Worm (Caenorhabditis elegans): Measurements from ENCODE around the gene lido-12.

lido-12 gene

DNA sequence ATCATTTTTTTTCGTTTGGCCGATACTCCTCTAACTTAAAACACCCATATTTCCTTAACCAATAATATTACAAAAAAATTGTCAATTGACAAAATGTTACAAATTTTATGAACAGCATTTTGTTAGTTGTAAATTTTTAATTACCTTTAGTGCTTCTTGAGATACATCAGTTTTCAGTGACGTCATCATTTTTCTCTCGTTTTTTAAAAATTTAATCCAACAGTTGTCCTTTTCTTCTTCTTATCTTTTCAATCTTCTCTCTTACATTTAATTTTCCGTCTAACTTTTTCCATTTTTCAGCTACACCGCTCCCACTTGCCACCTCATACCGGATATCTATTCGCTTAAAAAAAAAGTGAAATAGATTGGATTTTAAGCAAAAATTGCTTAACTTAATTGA, 8.9 kb upstream of the lido-12 start, which contains the start of gene lido-8:
lido-8 (plus strand) TSS at position 301 of the 400 bp plus-strand sequence.
- TF ChIP-seq mdl-1 (tag; optimal IDR thresholded peaks at IDR 0.05): no peak
- no peak for TF ChIP-seq nhr-77 (tag; optimal IDR thresholded peaks at IDR 0.05)
- TF ChIP-seq egl-27 (tag; optimal IDR thresholded peaks at IDR 0.05): no peak
- no peak for TF ChIP-seq nhr-11 (tag; optimal IDR thresholded peaks at IDR 0.05)
- no peak for TF ChIP-seq ama-1 (optimal IDR thresholded peaks at IDR 0.05)
- no peak for TF ChIP-seq sem-4 (tag; optimal IDR thresholded peaks at IDR 0.05)
- no peak for TF ChIP-seq ZK546.5 (tag; optimal IDR thresholded peaks at IDR 0.05)
- TF ChIP-seq F13H6.1 (tag; optimal IDR thresholded peaks at IDR 0.05): no peak
- TF ChIP-seq C34F6.9 (tag; optimal IDR thresholded peaks at IDR 0.05): no peak
- no peak for TF ChIP-seq fos-1 (tag; optimal IDR thresholded peaks at IDR 0.05)
- TF ChIP-seq nhr-21 (tag; optimal IDR thresholded peaks at IDR 0.05): no peak
- TF ChIP-seq nhr-129 (tag; optimal IDR thresholded peaks at IDR 0.05): no peak
- TF ChIP-seq unc-62 (GFP tag; optimal IDR thresholded peaks at IDR 0.05): no peak

DNA sequence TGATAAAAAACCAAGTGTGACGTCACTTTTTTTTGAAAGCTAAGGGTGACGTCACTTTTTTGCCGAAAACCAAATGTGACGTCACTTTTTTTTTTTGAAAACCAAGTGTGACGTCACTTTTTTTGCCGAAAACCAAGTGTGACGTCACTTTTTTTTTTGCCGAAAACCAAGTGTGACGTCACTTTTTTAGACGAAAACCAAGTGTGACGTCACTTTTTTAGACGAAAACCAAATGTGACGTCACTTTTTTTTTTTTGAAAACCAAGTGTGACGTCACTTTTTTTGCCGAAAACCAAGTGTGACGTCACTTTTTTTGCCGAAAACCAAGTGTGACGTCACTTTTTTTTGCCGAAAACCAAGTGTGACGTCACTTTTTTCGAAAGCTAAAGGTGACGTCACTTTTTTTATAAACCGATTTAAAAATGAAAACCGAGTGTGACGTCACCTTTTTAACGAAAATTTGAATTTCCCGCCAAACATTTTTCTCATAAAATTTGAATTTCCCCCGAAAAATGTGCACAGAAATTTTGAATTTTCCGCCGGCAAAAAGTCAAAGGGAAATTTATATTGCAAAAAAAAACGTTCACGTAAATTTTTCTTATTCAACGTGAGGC, 7.7 kb upstream of the lido-12 start:
- no peak for TF ChIP-seq nhr-10 (tag; optimal IDR thresholded peaks at IDR 0.05)
- TF ChIP-seq nhr-129 (tag; optimal IDR thresholded peaks at IDR 0.05): no peak

DNA sequence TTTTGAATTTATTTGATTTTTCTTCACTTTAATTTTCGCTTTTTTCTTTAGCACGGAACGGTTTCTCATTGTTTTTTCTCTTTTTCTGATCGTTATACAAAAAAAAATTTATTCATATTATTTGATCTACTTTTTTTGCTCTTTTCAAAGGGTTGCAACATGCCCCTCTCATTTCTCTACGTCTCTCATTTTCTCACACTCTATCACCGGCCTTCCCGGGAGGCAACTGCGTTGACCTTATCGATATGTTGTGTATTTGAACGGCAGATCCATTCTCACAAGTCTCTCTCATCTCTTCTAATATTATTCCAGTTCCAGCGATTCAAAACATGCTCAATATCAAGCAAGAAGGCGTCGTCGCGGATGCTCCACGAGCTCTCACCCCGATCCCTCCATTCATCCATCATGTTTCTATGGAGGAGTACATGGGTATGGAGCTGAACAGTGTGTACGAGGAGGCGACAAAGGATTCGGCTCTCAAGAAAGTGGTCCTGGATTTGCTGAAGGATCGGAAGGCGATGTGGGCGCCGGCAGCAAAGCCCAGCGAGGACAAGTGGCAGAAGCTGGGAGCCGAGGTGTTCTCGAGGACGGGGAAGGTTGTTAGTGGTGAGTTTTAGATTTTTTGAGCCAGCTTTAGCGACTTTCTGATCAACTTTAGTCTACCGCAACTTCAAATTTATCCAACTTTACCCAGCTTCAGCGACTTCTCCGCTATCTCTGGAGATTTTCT, 4.9 kb upstream of the lido-12 start, which contains the start of gene lido-9:
lido-9 (plus strand) TSS at position 234 of the 730 bp plus-strand sequence.
- no peak for TF ChIP-seq ceh-16 (tag; optimal IDR thresholded peaks at IDR 0.05)
- TF ChIP-seq sem-4 (tag; optimal IDR thresholded peaks at IDR 0.05): no peak
- TF ChIP-seq fos-1 (tag; optimal IDR thresholded peaks at IDR 0.05): no peak
- TF ChIP-seq ztf-4 (tag; optimal IDR thresholded peaks at IDR 0.05): no peak

DNA sequence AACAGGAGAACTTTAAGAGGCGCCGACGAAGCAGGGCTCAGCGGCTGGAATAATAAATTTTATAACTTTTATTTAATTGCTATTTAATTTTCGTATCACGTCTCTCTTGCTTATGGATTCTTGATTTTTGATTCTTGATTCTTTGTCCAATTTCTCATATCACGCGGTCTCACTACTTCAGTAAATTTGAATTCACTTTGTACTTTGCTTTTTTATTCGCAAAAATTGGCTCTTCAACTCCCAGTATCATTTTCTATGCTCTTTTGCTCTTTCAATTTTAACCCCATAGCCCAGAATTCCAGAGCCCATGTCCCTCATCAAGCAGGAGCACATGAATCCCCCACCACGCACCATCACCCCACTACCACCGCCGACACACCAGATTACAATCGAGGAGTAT, 3.4 kb upstream of the lido-12 start, which contains the start of gene lido-10:
lido-10 (plus strand) TSS at position 301 of the 400 bp plus-strand sequence.
- no peak for TF ChIP-seq nhr-6 (tag; optimal IDR thresholded peaks at IDR 0.05)
- no peak for TF ChIP-seq mdl-1 (tag; optimal IDR thresholded peaks at IDR 0.05)
- no peak for TF ChIP-seq nhr-21 (tag; optimal IDR thresholded peaks at IDR 0.05)
- no peak for TF ChIP-seq nhr-23 (tag; optimal IDR thresholded peaks at IDR 0.05)
- no peak for TF ChIP-seq nhr-129 (tag; optimal IDR thresholded peaks at IDR 0.05)
- TF ChIP-seq elt-3 (tag; optimal IDR thresholded peaks at IDR 0.05): no peak
- TF ChIP-seq lin-39 (tag; optimal IDR thresholded peaks at IDR 0.05): no peak
- TF ChIP-seq lin-11 (tag; optimal IDR thresholded peaks at IDR 0.05): no peak
- no peak for TF ChIP-seq peb-1 (tag; optimal IDR thresholded peaks at IDR 0.05)
- TF ChIP-seq R02D3.7 (tag; optimal IDR thresholded peaks at IDR 0.05): no peak
- TF ChIP-seq mab-5 (tag; optimal IDR thresholded peaks at IDR 0.05): no peak
- no peak for TF ChIP-seq unc-39 (tag; optimal IDR thresholded peaks at IDR 0.05)
- TF ChIP-seq ztf-11 (tag; optimal IDR thresholded peaks at IDR 0.05): no peak
- no peak for TF ChIP-seq skn-1 (tag; optimal IDR thresholded peaks at IDR 0.05)
- no peak for TF ChIP-seq lin-13 (GFP tag; optimal IDR thresholded peaks at IDR 0.05)
- no peak for TF ChIP-seq mbf-1 (tag; optimal IDR thresholded peaks at IDR 0.05)

DNA sequence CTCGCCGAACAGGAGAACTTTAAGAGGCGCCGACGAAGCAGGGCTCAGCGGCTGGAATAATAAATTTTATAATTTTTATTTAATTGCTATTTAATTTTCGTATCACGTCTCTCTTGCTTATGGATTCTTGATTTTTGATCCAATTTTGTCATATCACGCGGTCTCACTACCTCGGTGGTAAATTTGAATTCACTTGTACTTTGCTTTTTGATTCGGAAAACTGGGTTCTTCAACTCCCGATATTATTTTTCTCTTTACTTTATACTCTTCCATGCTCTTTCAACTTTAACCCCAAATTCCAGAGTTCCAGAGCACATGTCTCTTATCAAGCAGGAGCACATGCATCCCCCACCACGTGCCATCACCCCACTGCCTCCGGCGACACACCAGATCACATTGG, 1.9 kb upstream of the lido-12 start, which contains the start of gene lido-11:
lido-11 (plus strand) TSS at position 301 of the 400 bp plus-strand sequence.
- TF ChIP-seq ztf-4 (tag; optimal IDR thresholded peaks at IDR 0.05) (no peak), gmeb-1 (tag; optimal IDR thresholded peaks at IDR 0.05) (no peak), fos-1 (tag; optimal IDR thresholded peaks at IDR 0.05) (no peak), ztf-1 (GFP tag; conservative IDR thresholded peaks at IDR 0.05) (no peak), aly-2 (tag; optimal IDR thresholded peaks at IDR 0.05) (no peak)

DNA sequence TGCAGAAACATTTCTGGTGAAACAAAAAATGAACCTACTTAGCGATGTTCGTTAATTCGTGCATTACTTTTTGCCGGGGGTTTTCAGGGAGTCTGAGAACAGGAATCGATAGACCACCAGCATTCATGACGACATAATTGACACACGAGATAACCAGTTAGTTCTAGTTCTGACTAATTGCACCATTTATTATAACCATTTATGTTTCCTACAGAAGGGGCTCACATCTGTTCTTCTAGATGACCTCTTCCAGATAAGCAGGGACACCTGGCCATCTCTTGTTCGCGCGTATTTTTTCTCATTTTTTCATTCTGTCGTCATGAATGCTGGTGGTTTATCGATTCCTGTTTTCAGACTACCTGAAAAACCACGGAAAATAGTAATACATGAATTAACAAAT, 2.8 kb downstream of the lido-12 start, which contains the start of gene sdz-5:
sdz-5 (plus strand) TSS at position 301 of the 400 bp plus-strand sequence.
- TF ChIP-seq fos-1 (tag; optimal IDR thresholded peaks at IDR 0.05) (no peak), unc-55 (GFP tag; optimal IDR thresholded peaks at IDR 0.05) (no peak), sma-3 (GFP tag; optimal IDR thresholded peaks at IDR 0.05) (no peak), ceh-16 (tag; optimal IDR thresholded peaks at IDR 0.05) (no peak), ZK546.5 (tag; optimal IDR thresholded peaks at IDR 0.05) (no peak), elt-3 (tag; optimal IDR thresholded peaks at IDR 0.05) (no peak), crh-2 (tag; optimal IDR thresholded peaks at IDR 0.05) (no peak), egl-27 (tag; optimal IDR thresholded peaks at IDR 0.05) (no peak)

Data from whole organism, L2 larva.